Fruit fly (Drosophila melanogaster): ENCODE results near the gene Mps1.
A peak's percentile ranks its signal among the peaks of the same experiment; 100 is the strongest.

Gene Mps1

dm6 chr3R:17699891-17700487 is 28.9 kb downstream of the Mps1 start:
- no peak for TF ChIP-seq CG17801 (GFP tag; optimal IDR thresholded peaks at IDR 0.05; ENCODE audit: partially characterized antibody)

DNA sequence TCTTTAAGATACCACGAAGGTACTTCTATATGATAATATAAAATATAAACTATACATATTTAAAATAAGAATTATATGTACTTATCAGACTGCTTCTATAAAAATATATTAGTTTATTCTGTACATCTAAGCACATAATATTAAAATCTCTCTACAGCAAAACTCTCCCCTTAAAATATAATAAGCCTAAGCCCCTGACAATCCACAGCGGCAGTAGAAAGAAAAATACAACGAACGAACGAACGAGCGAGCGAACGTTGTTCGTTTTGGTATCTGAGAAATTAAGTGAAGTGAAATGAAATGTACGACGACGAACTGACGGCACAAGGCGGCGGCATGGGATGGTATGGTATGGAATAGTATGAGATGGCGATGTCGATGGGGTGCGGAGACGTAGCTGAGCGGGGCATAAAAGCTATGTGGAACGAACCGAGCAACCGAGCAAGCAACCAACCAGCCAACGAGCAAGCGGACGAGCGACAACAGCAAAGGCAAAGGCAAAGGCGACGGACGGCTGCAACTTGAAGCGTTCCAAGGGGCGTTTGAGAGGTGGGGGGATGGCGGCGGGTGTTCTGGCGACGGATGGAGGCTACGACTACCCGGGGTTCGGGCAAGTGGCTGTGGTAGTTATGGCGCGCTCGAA is 29.5 kb downstream of the Mps1 start:
- TF ChIP-seq CG17801 (GFP tag; optimal IDR thresholded peaks at IDR 0.05; ENCODE audit: partially characterized antibody): peak; percentile 99

DNA sequence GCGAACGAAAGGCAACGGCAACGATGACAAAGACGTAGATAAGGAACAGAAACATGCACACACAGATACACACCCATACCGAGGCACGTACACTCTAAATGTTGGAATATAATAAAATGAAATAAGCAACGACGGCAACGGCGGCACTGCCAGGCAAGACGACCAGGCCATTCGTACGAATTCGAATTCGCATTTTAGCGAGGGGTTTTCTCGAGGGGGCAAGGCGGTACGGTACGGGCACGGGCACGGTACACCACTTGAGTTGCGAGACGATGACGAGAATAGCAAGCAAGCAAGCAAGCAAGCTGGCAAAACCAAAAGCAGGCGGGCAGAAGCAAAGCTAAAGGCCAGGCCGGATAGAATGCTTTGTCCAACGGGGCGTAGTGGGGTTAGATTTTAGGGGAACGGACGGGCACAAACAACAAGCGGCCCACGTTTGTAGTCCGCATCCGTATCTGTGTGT is 30.1 kb downstream of the Mps1 start:
- TF ChIP-seq CG17801 (GFP tag; optimal IDR thresholded peaks at IDR 0.05; ENCODE audit: partially characterized antibody): no peak

DNA sequence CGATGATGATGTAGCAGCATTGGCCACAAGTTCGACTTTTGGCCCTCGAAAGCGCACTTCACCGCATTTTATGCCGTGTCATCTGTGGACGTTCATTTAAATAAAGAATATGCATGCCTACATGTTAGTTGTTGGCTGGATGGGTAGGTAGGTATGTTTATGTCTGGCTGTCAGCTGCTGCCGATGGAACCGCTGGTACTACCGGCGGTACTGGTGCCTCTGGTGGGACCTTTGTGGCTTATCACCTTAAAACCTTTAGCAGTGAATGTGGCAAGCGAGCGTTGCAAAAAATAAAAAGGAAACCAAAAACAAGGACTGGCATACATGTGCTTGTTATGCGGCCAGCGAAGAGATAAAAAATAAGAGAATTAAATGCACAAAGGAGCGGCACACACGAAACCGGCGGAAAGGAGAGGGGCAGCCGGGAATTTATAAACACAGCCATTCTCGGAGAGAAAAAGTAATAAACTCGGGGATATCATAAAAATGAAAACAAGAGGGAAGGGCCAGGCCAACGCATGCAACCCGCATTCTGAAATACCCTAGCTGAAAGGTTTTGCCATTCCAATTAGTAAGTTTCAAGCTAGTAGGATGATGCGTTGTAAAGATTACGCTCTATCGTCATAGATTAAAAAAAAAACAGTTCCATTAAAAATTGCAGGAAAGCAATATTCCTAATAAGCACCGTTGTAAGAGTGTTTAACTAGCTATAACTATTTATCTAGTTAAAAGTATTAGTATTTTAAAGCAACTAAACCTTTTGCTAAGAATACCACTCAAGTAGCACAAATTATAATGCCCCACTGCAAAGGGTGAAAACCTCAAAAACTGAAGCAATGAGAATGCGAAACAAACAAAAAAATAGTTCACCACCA is 31.1 kb downstream of the Mps1 start:
- TF ChIP-seq CG17801 (GFP tag; optimal IDR thresholded peaks at IDR 0.05; ENCODE audit: partially characterized antibody): no peak

DNA sequence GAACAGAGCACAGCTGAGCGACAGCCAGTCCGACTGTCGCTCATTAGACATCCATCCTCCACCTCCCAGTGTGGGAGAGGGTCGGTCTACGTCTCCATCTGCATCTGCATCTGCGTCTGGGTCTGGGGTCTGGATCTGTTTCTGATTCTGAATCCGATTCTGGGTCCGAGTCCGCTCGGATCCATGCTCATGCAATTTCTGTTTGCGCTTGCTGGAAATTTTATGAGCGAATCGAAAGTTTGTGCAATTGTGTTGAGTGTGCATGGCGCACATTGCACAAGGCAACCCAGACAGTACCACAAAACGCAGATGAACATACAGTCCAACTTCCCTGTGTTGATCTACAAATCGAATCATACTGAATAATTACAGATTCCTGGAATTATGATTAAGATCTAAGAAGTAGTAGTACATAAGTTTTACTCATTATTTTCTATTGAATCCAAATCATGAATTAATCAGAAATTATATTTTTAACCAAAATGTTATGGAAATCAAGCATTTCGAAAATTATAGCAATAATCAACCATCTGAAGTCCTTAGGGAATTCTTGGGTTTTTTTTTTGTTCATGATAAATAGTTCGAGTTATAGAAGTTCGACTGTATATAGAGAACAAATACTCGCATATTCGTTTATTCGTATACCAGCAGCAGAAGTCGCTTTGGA is 32.1 kb downstream of the Mps1 start:
- TF ChIP-seq CG17801 (GFP tag; optimal IDR thresholded peaks at IDR 0.05; ENCODE audit: partially characterized antibody): peak; percentile 87

- TF ChIP-seq CG17801 (GFP tag; optimal IDR thresholded peaks at IDR 0.05; ENCODE audit: partially characterized antibody): peak; percentile 98
Measured at dm6 chr3R:17703691-17704537, 32.8 kb downstream of the Mps1 start.

- TF ChIP-seq CG17801 (GFP tag; optimal IDR thresholded peaks at IDR 0.05; ENCODE audit: partially characterized antibody): no peak
Measured at dm6 chr3R:17704538-17704854, 33.4 kb downstream of the Mps1 start.

dm6 chr3R:17705140-17705539 is 34.1 kb downstream of the Mps1 start:
- TF ChIP-seq CG17801 (GFP tag; optimal IDR thresholded peaks at IDR 0.05; ENCODE audit: partially characterized antibody): no peak

DNA sequence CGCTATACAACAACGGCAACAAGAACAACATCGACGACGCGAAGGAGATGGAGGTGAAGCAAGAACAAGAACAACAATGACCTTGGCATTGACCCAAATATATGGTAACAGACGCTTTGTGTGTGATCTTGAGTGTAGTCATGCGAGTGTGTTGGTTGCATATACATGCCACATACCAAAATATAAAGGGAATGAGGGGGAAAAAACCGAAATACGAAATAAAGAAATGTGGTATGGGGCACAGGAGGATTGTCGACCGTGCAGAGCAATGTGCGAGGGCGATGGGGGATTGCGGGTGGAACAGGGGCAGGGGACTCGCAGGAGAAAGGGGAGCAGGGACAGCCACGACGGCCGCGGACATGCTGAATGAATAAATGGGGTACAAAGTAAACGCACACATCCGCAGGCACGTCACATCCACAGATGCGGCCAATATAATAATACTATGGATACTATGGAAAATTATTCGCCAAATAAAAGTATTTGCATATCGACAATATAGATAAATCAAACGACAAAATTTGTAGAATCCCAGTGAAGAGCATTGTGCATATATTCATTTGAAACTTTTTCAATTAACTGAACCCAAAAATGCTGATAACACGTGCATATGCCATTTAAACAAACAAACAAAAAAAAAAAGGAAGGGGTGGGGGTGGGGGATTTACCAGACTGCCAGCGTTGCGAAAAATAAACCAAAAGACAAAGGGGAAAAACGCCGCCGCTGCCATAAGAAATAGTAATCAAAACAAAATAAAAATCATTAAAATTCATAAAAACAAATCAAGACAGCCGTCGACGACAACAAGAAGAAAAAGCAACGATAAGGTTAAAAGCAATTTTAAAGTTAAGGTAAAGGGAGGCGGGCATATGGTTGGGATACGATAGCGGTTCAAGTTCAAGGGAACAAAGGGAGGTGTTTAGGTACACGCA is 35.1 kb downstream of the Mps1 start:
- peak; percentile 70 for TF ChIP-seq CG17801 (GFP tag; optimal IDR thresholded peaks at IDR 0.05; ENCODE audit: partially characterized antibody)

- TF ChIP-seq CG17801 (GFP tag; optimal IDR thresholded peaks at IDR 0.05; ENCODE audit: partially characterized antibody): no peak
Measured at dm6 chr3R:17706971-17707406, 35.9 kb downstream of the Mps1 start.

- TF ChIP-seq CG17801 (GFP tag; optimal IDR thresholded peaks at IDR 0.05; ENCODE audit: partially characterized antibody): no peak
Measured at dm6 chr3R:17707799-17708198, 36.7 kb downstream of the Mps1 start.

- TF ChIP-seq CG17801 (GFP tag; optimal IDR thresholded peaks at IDR 0.05; ENCODE audit: partially characterized antibody): no peak
Measured at dm6 chr3R:17708778-17709476, 37.9 kb downstream of the Mps1 start.

dm6 chr3R:17709623-17710145 is 38.6 kb downstream of the Mps1 start:
- TF ChIP-seq CG17801 (GFP tag; optimal IDR thresholded peaks at IDR 0.05; ENCODE audit: partially characterized antibody): no peak

All from ovary, adult (tissue).